In the genomic region with DNA sequence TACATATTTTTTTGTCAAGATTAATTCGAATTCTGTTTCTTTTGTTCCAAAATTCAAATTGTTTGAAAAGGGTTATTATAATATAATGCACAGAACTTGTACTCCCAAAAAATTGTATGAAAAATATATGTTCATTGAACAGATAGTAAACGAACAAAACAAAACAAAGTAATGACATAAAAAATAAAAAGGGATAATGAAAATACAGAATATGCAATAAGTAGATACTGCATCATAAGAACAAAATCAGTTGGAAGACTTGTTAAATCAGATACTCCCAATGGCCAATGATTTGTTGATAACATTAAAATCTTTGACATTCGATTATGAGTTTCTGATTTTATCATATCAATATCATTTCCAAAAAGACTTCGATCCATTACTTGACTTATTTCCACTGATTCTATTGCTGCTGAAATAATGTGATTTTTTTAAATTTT, we compare ENCODE assay signal across 3 worm cellular contexts.
TF ChIP-seq lines count a peak whose summit lies in the region.

No protein-coding gene starts in this region.

TF ChIP-seq in whole organism, L3 larva, 47 proteins besides CTCF, POLR2A, EP300 and RAD21 (continued from another document):
- no peak for TF ChIP-seq nhr-25 (tag; optimal IDR thresholded peaks at IDR 0.05; lab: Kevin White, UChicago)
- TF ChIP-seq zag-1 (tag; optimal IDR thresholded peaks at IDR 0.05; lab: Kevin White, UChicago): no peak
- TF ChIP-seq nhr-67 (tag; optimal IDR thresholded peaks at IDR 0.05; lab: Kevin White, UChicago): no peak
- no peak for TF ChIP-seq lin-39 (tag; optimal IDR thresholded peaks at IDR 0.05; lab: Kevin White, UChicago)
- TF ChIP-seq ceh-28 (tag; optimal IDR thresholded peaks at IDR 0.05; lab: Kevin White, UChicago): peak; percentile 43
- no peak for TF ChIP-seq ceh-16 (tag; optimal IDR thresholded peaks at IDR 0.05; lab: Kevin White, UChicago)
- no peak for TF ChIP-seq nhr-11 (tag; optimal IDR thresholded peaks at IDR 0.05; lab: Kevin White, UChicago)
- no peak for TF ChIP-seq snpc-4 (tag; optimal IDR thresholded peaks at IDR 0.05; lab: Kevin White, UChicago)
- no peak for TF ChIP-seq lin-15B (tag; optimal IDR thresholded peaks at IDR 0.05; lab: Kevin White, UChicago)
- no peak for TF ChIP-seq unc-62 (GFP tag; optimal IDR thresholded peaks at IDR 0.05; lab: Kevin White, UChicago)
- TF ChIP-seq ZK546.5 (tag; optimal IDR thresholded peaks at IDR 0.05; lab: Kevin White, UChicago): no peak
- TF ChIP-seq lsy-12 (tag; optimal IDR thresholded peaks at IDR 0.05; lab: Kevin White, UChicago): no peak
- peak; percentile 35 for TF ChIP-seq elt-2 (tag; optimal IDR thresholded peaks at IDR 0.05; lab: Kevin White, UChicago)
- no peak for TF ChIP-seq nhr-77 (tag; optimal IDR thresholded peaks at IDR 0.05; lab: Kevin White, UChicago)

TF ChIP-seq in whole organism, L4 larva, 104 proteins besides CTCF, POLR2A, EP300 and RAD21 (continued from another document):
- TF ChIP-seq unc-62 (GFP tag; optimal IDR thresholded peaks at IDR 0.05 in 1 of 2; lab: Kevin White, UChicago) (peak in 1 of 2 experiments; percentile 91), unc-62 (tag; optimal IDR thresholded peaks at IDR 0.05; lab: Kevin White, UChicago) (no peak), daf-16 (GFP tag; optimal IDR thresholded peaks at IDR 0.05; lab: Kevin White, UChicago) (no peak), daf-16 (tag; optimal IDR thresholded peaks at IDR 0.05; lab: Kevin White, UChicago) (peak; percentile 53), spr-1 (tag; optimal IDR thresholded peaks at IDR 0.05; lab: Kevin White, UChicago) (no peak), ctbp-1 (GFP tag; IDR thresholded peaks at IDR 0.05; lab: Robert Waterston, UW) (no peak), gei-8 (GFP tag; optimal IDR thresholded peaks at IDR 0.05; lab: Kevin White, UChicago) (no peak), pha-4 (GFP tag; IDR thresholded peaks at IDR 0.05; lab: Robert Waterston, UW) (0 out of 2 replicates have a peak, but pooled peaks have one; percentile 36), pha-4 (tag; optimal IDR thresholded peaks at IDR 0.05; lab: Kevin White, UChicago) (no peak), nhr-102 (tag; optimal IDR thresholded peaks at IDR 0.05; lab: Kevin White, UChicago) (no peak), nhr-48 (tag; optimal IDR thresholded peaks at IDR 0.05; lab: Kevin White, UChicago) (no peak), attf-4 (tag; optimal IDR thresholded peaks at IDR 0.05; lab: Kevin White, UChicago) (peak; percentile 66), T26A8.4 (GFP tag; IDR thresholded peaks at IDR 0.05; lab: Robert Waterston, UW) (peak; percentile 69; the same call in 1 of the 2 replicates), egl-43 (GFP tag; IDR thresholded peaks at IDR 0.05; lab: Robert Waterston, UW) (no peak), T20F7.1 (GFP tag; optimal IDR thresholded peaks at IDR 0.05; lab: Kevin White, UChicago) (peak; percentile 74), aly-2 (tag; optimal IDR thresholded peaks at IDR 0.05; lab: Kevin White, UChicago) (no peak), ztf-11 (tag; optimal IDR thresholded peaks at IDR 0.05; lab: Kevin White, UChicago) (no peak), fos-1 (tag; optimal IDR thresholded peaks at IDR 0.05; lab: Kevin White, UChicago) (peak; percentile 55), Y75B8A.6 (GFP tag; IDR thresholded peaks at IDR 0.05; lab: Robert Waterston, UW) (peak; percentile 88), nhr-111 (GFP tag; optimal IDR thresholded peaks at IDR 0.05; lab: Kevin White, UChicago) (no peak), hlh-11 (tag; optimal IDR thresholded peaks at IDR 0.05; lab: Kevin White, UChicago) (peak; percentile 15), mxl-2 (GFP tag; conservative IDR thresholded peaks at IDR 0.05; lab: Robert Waterston, UW) (no peak), lim-7 (GFP tag; IDR thresholded peaks at IDR 0.05; lab: Robert Waterston, UW) (0 out of 2 replicates have a peak, but pooled peaks have one; percentile 17), duxl-1 (tag; optimal IDR thresholded peaks at IDR 0.05; lab: Kevin White, UChicago; ENCODE audit: poor library complexity) (no peak), skn-1 (tag; optimal IDR thresholded peaks at IDR 0.05; lab: Kevin White, UChicago) (no peak), unc-39 (tag; optimal IDR thresholded peaks at IDR 0.05; lab: Kevin White, UChicago) (no peak), tra-1 (GFP tag; IDR thresholded peaks at IDR 0.05; lab: Robert Waterston, UW) (0 out of 2 replicates have a peak, but pooled peaks have one; percentile 59), zip-2 (tag; optimal IDR thresholded peaks at IDR 0.05; lab: Kevin White, UChicago) (no peak), zfp-3 (GFP tag; conservative IDR thresholded peaks at IDR 0.05; lab: Robert Waterston, UW) (peak; percentile 99), ZK546.5 (tag; optimal IDR thresholded peaks at IDR 0.05; lab: Kevin White, UChicago) (no peak), ceh-62 (tag; optimal IDR thresholded peaks at IDR 0.05; lab: Kevin White, UChicago) (no peak), daf-8 (GFP tag; IDR thresholded peaks at IDR 0.05; lab: Robert Waterston, UW) (no peak), lsy-2 (tag; optimal IDR thresholded peaks at IDR 0.05; lab: Kevin White, UChicago) (peak in 1 of 2 experiments; percentile 16), hif-1 (tag; optimal IDR thresholded peaks at IDR 0.05; lab: Kevin White, UChicago) (no peak), hlh-30 (tag; optimal IDR thresholded peaks at IDR 0.05; lab: Kevin White, UChicago; ENCODE audit: insufficient read depth) (no peak), ama-1 (optimal IDR thresholded peaks at IDR 0.05; lab: Kevin White, UChicago) (no peak), dve-1 (tag; optimal IDR thresholded peaks at IDR 0.05; lab: Kevin White, UChicago; ENCODE audit: insufficient read depth) (peak; percentile 39), nhr-77 (tag; optimal IDR thresholded peaks at IDR 0.05; lab: Kevin White, UChicago) (peak; percentile 96)

TF ChIP-seq in whole organism, young adult, 124 proteins besides CTCF, POLR2A, EP300 and RAD21 (continued from another document and continues in another):
- peak; percentile 88; the same call in 1 of the 2 replicates for TF ChIP-seq Y56A3A.18 (GFP tag; IDR thresholded peaks at IDR 0.05; lab: Robert Waterston, UW)
- TF ChIP-seq lin-40 (tag; optimal IDR thresholded peaks at IDR 0.05; lab: Kevin White, UChicago): no peak
- TF ChIP-seq ztf-6 (GFP tag; IDR thresholded peaks at IDR 0.05; lab: Robert Waterston, UW): no peak
- no peak for TF ChIP-seq hlh-26 (GFP tag; conservative IDR thresholded peaks at IDR 0.05; lab: Robert Waterston, UW)
- TF ChIP-seq cebp-2 (GFP tag; IDR thresholded peaks at IDR 0.05; lab: Robert Waterston, UW): no peak
- TF ChIP-seq lsl-1 (GFP tag; optimal IDR thresholded peaks at IDR 0.05; lab: Kevin White, UChicago): no peak
- TF ChIP-seq F52B5.7 (tag; optimal IDR thresholded peaks at IDR 0.05; lab: Kevin White, UChicago): no peak
- no peak for TF ChIP-seq sdz-38 (tag; optimal IDR thresholded peaks at IDR 0.05; lab: Kevin White, UChicago)
- no peak for TF ChIP-seq bed-1 (GFP tag; IDR thresholded peaks at IDR 0.05; lab: Robert Waterston, UW)
- 0 out of 2 replicates have a peak, but pooled peaks have one; percentile 26 for TF ChIP-seq attf-6 (GFP tag; IDR thresholded peaks at IDR 0.05; lab: Robert Waterston, UW)
- no peak for TF ChIP-seq F22D6.2 (tag; optimal IDR thresholded peaks at IDR 0.05; lab: Kevin White, UChicago)
- TF ChIP-seq unc-130 (GFP tag; optimal IDR thresholded peaks at IDR 0.05; lab: Kevin White, UChicago): no peak
- no peak for TF ChIP-seq somi-1 (GFP tag; optimal IDR thresholded peaks at IDR 0.05; lab: Kevin White, UChicago)
- no peak for TF ChIP-seq let-526 (GFP tag; IDR thresholded peaks at IDR 0.05; lab: Robert Waterston, UW)
- no peak for TF ChIP-seq rpc-1 (optimal IDR thresholded peaks at IDR 0.05; lab: Kevin White, UChicago)
- TF ChIP-seq rpc-1 (tag; optimal IDR thresholded peaks at IDR 0.05; lab: Kevin White, UChicago): no peak
- TF ChIP-seq athp-1 (tag; optimal IDR thresholded peaks at IDR 0.05; lab: Kevin White, UChicago): no peak
- no peak for TF ChIP-seq B0035.1 (tag; optimal IDR thresholded peaks at IDR 0.05; lab: Kevin White, UChicago)
- TF ChIP-seq ztf-18 (tag; optimal IDR thresholded peaks at IDR 0.05; lab: Kevin White, UChicago): no peak
- TF ChIP-seq ccch-3 (GFP tag; optimal IDR thresholded peaks at IDR 0.05; lab: Kevin White, UChicago): no peak
- peak; percentile 91 for TF ChIP-seq atf-7 (tag; optimal IDR thresholded peaks at IDR 0.05; lab: Kevin White, UChicago)
- TF ChIP-seq C17E4.6 (GFP tag; IDR thresholded peaks at IDR 0.05; lab: Robert Waterston, UW): no peak
- no peak for TF ChIP-seq Y67H2A.10 (GFP tag; conservative IDR thresholded peaks at IDR 0.05; lab: Robert Waterston, UW)
- peak; percentile 83 for TF ChIP-seq B0336.3 (GFP tag; IDR thresholded peaks at IDR 0.05; lab: Robert Waterston, UW)
- TF ChIP-seq aptf-2 (GFP tag; conservative IDR thresholded peaks at IDR 0.05; lab: Robert Waterston, UW): no peak
- TF ChIP-seq him-1 (tag; optimal IDR thresholded peaks at IDR 0.05; lab: Kevin White, UChicago): no peak
- no peak for TF ChIP-seq F57C9.4 (tag; optimal IDR thresholded peaks at IDR 0.05; lab: Kevin White, UChicago)
- no peak for TF ChIP-seq F57A8.1 (GFP tag; optimal IDR thresholded peaks at IDR 0.05; lab: Kevin White, UChicago)
- no peak for TF ChIP-seq F33H1.4 (GFP tag; IDR thresholded peaks at IDR 0.05; lab: Robert Waterston, UW)
- TF ChIP-seq ceh-91 (GFP tag; IDR thresholded peaks at IDR 0.05; lab: Robert Waterston, UW): no peak
- TF ChIP-seq nhr-179 (tag; optimal IDR thresholded peaks at IDR 0.05; lab: Kevin White, UChicago): no peak
- no peak for TF ChIP-seq nhr-27 (tag; optimal IDR thresholded peaks at IDR 0.05; lab: Kevin White, UChicago)
- no peak for TF ChIP-seq F49E8.2 (tag; optimal IDR thresholded peaks at IDR 0.05; lab: Kevin White, UChicago; ENCODE audit: insufficient read depth)
- TF ChIP-seq nfya-2 (GFP tag; IDR thresholded peaks at IDR 0.05; lab: Robert Waterston, UW): no peak
- peak; percentile 3 for TF ChIP-seq ztf-26 (tag; optimal IDR thresholded peaks at IDR 0.05; lab: Kevin White, UChicago)
- TF ChIP-seq snpc-1.3 (tag; optimal IDR thresholded peaks at IDR 0.05; lab: Kevin White, UChicago; ENCODE audit: insufficient read depth): no peak
- TF ChIP-seq B0019.2 (GFP tag; conservative IDR thresholded peaks at IDR 0.05; lab: Robert Waterston, UW): no peak
- 0 out of 2 replicates have a peak, but pooled peaks have one; percentile 8 for TF ChIP-seq Y79H2A.3 (GFP tag; conservative IDR thresholded peaks at IDR 0.05; lab: Robert Waterston, UW)
- TF ChIP-seq madf-10 (tag; optimal IDR thresholded peaks at IDR 0.05; lab: Kevin White, UChicago): peak; percentile 64
- TF ChIP-seq ceh-58 (GFP tag; IDR thresholded peaks at IDR 0.05; lab: Robert Waterston, UW): no peak
- TF ChIP-seq mcd-1 (GFP tag; IDR thresholded peaks at IDR 0.05; lab: Robert Waterston, UW): no peak
- no peak for TF ChIP-seq Y53F4B.3 (GFP tag; IDR thresholded peaks at IDR 0.05; lab: Robert Waterston, UW)
- peak; percentile 76; the same call in 1 of the 2 replicates for TF ChIP-seq madf-3 (GFP tag; IDR thresholded peaks at IDR 0.05; lab: Robert Waterston, UW)
- peak in 1 of 2 experiments; percentile 72 for TF ChIP-seq let-607 (tag; optimal IDR thresholded peaks at IDR 0.05; lab: Kevin White, UChicago)
- no peak for TF ChIP-seq F55B11.4 (tag; optimal IDR thresholded peaks at IDR 0.05; lab: Kevin White, UChicago; ENCODE audit: borderline replicate concordance, insufficient read depth)
- TF ChIP-seq B0261.1 (tag; optimal IDR thresholded peaks at IDR 0.05; lab: Kevin White, UChicago): no peak
- no peak for TF ChIP-seq mel-28 (tag; optimal IDR thresholded peaks at IDR 0.05; lab: Kevin White, UChicago; ENCODE audit: borderline replicate concordance)
- TF ChIP-seq egl-18 (GFP tag; IDR thresholded peaks at IDR 0.05; lab: Robert Waterston, UW): no peak
- no peak for TF ChIP-seq F37B4.10 (GFP tag; IDR thresholded peaks at IDR 0.05; lab: Robert Waterston, UW)
- no peak for TF ChIP-seq dpff-1 (tag; optimal IDR thresholded peaks at IDR 0.05; lab: Kevin White, UChicago)
- peak; percentile 78 for TF ChIP-seq repo-1 (tag; optimal IDR thresholded peaks at IDR 0.05; lab: Kevin White, UChicago)
- TF ChIP-seq dox-1 (GFP tag; IDR thresholded peaks at IDR 0.05; lab: Robert Waterston, UW): no peak
- no peak for TF ChIP-seq madf-8 (GFP tag; conservative IDR thresholded peaks at IDR 0.05; lab: Robert Waterston, UW)
- TF ChIP-seq unc-62 (GFP tag; optimal IDR thresholded peaks at IDR 0.05; lab: Kevin White, UChicago): no peak
- no peak for TF ChIP-seq hlh-12 (tag; optimal IDR thresholded peaks at IDR 0.05; lab: Kevin White, UChicago)
- TF ChIP-seq mes-4 (tag; optimal IDR thresholded peaks at IDR 0.05; lab: Kevin White, UChicago): no peak
- TF ChIP-seq tlf-1 (GFP tag; optimal IDR thresholded peaks at IDR 0.05; lab: Kevin White, UChicago): peak; percentile 73
- peak; percentile 82 for TF ChIP-seq ekl-4 (GFP tag; IDR thresholded peaks at IDR 0.05; lab: Robert Waterston, UW)
- no peak for TF ChIP-seq ceh-40 (GFP tag; IDR thresholded peaks at IDR 0.05; lab: Robert Waterston, UW)
- no peak for TF ChIP-seq ztf-3 (GFP tag; optimal IDR thresholded peaks at IDR 0.05; lab: Kevin White, UChicago)
- no peak for TF ChIP-seq tbx-9 (tag; optimal IDR thresholded peaks at IDR 0.05; lab: Kevin White, UChicago; ENCODE audit: borderline replicate concordance)
- no peak for TF ChIP-seq ztf-28 (GFP tag; IDR thresholded peaks at IDR 0.05; lab: Robert Waterston, UW)
- TF ChIP-seq Y53G8AR.9 (GFP tag; conservative IDR thresholded peaks at IDR 0.05; lab: Robert Waterston, UW): peak; percentile 96
- no peak for TF ChIP-seq fkh-3 (tag; optimal IDR thresholded peaks at IDR 0.05; lab: Kevin White, UChicago)
- peak; percentile 47; the same call in 1 of the 2 replicates for TF ChIP-seq Y95B8A.8 (GFP tag; IDR thresholded peaks at IDR 0.05; lab: Robert Waterston, UW)
- no peak for TF ChIP-seq ceh-27 (GFP tag; optimal IDR thresholded peaks at IDR 0.05; lab: Kevin White, UChicago)
- peak; percentile 28 for TF ChIP-seq gei-17 (GFP tag; optimal IDR thresholded peaks at IDR 0.05; lab: Kevin White, UChicago)
- TF ChIP-seq ztf-25 (GFP tag; IDR thresholded peaks at IDR 0.05; lab: Robert Waterston, UW): no peak
- no peak for TF ChIP-seq lsy-27 (tag; optimal IDR thresholded peaks at IDR 0.05; lab: Kevin White, UChicago; ENCODE audit: borderline replicate concordance, insufficient read depth)
- no peak for TF ChIP-seq lag-1 (GFP tag; IDR thresholded peaks at IDR 0.05; lab: Robert Waterston, UW)
- TF ChIP-seq chd-7 (tag; optimal IDR thresholded peaks at IDR 0.05; lab: Kevin White, UChicago): no peak
- TF ChIP-seq tbp1 (GFP tag; optimal IDR thresholded peaks at IDR 0.05; lab: Kevin White, UChicago): peak; percentile 35
- no peak for TF ChIP-seq aptf-3 (GFP tag; IDR thresholded peaks at IDR 0.05; lab: Robert Waterston, UW)
- no peak for TF ChIP-seq zfh-2 (GFP tag; conservative IDR thresholded peaks at IDR 0.05; lab: Robert Waterston, UW)
- no peak for TF ChIP-seq sea-2 (GFP tag; IDR thresholded peaks at IDR 0.05; lab: Robert Waterston, UW)
- no peak for TF ChIP-seq efl-1 (GFP tag; optimal IDR thresholded peaks at IDR 0.05; lab: Kevin White, UChicago)
- no peak for TF ChIP-seq sptf-2 (GFP tag; optimal IDR thresholded peaks at IDR 0.05; lab: Kevin White, UChicago)
- peak; percentile 74; the same call in 1 of the 2 replicates for TF ChIP-seq pbrm-1 (GFP tag; IDR thresholded peaks at IDR 0.05; lab: Robert Waterston, UW)
- no peak for TF ChIP-seq F23B12.7 (tag; optimal IDR thresholded peaks at IDR 0.05; lab: Kevin White, UChicago; ENCODE audit: insufficient read depth)
- peak; percentile 46 for TF ChIP-seq nhr-80 (tag; optimal IDR thresholded peaks at IDR 0.05; lab: Kevin White, UChicago)
- no peak for TF ChIP-seq snpc-1.1 (tag; optimal IDR thresholded peaks at IDR 0.05; lab: Kevin White, UChicago; ENCODE audit: insufficient read depth)
- TF ChIP-seq lin-26 (GFP tag; IDR thresholded peaks at IDR 0.05; lab: Robert Waterston, UW): no peak
- TF ChIP-seq hmg-20 (GFP tag; IDR thresholded peaks at IDR 0.05; lab: Robert Waterston, UW): no peak
